Worm (Caenorhabditis elegans) whole organism, L3 larva: ENCODE results near the gene ugt-17.
A peak's percentile ranks its signal among the peaks of the same experiment; 100 is the strongest.

Experiments used
- R02D3.7 ChIP-seq: fragments of 150-350 bp; optimal IDR thresholded peaks from 2 replicates; lab custom pipeline; 2014; ENCODE audit warnings: missing biosample characterization, missing genetic modification characterization
- aly-2 ChIP-seq: fragments of 150-350 bp; optimal IDR thresholded peaks from 2 replicates; lab custom pipeline; 2014; ENCODE audit warnings: missing biosample characterization, missing genetic modification characterization
- ceh-16 ChIP-seq: sonication (generic microtip); optimal IDR thresholded peaks from 2 replicates; lab custom pipeline; 2017; ENCODE audit warnings: missing biosample characterization, missing genetic modification characterization
- ceh-28 ChIP-seq: fragments of 150-350 bp; optimal IDR thresholded peaks from 2 replicates; lab custom pipeline; 2014; ENCODE audit warnings: missing biosample characterization, missing genetic modification reagents, missing genetic modification characterization
- ceh-82 ChIP-seq: fragments of 150-350 bp; optimal IDR thresholded peaks from 2 replicates; lab custom pipeline; 2014; ENCODE audit warnings: missing biosample characterization, missing genetic modification characterization
- daf-12 ChIP-seq: fragments of 150-350 bp; optimal IDR thresholded peaks from 2 replicates; lab custom pipeline; 2014; ENCODE audit warnings: missing biosample characterization, missing genetic modification reagents, missing genetic modification characterization
- egl-27 ChIP-seq: sonication (generic microtip); optimal IDR thresholded peaks from 4 replicates; lab custom pipeline; 2017; ENCODE audit warnings: missing biosample characterization, missing genetic modification reagents, missing genetic modification characterization
- elt-1 ChIP-seq: fragments of 150-350 bp; optimal IDR thresholded peaks from 2 replicates; lab custom pipeline; 2014; ENCODE audit warnings: missing biosample characterization, missing genetic modification characterization
- elt-2 ChIP-seq: sonication (generic microtip); optimal IDR thresholded peaks from 2 replicates; lab custom pipeline; 2016; ENCODE audit warnings: missing genetic modification reagents, mild to moderate bottlenecking, missing genetic modification characterization, missing compliant biosample characterization
- elt-3 ChIP-seq, 3 experiments: fragments of 150-350 bp in 1 of 3; sonication (generic microtip) in 2 of 3; optimal IDR thresholded peaks; 2 replicates in 2 of 3; 4 replicates in 1 of 3; lab custom pipeline; 2014 to 2017; ENCODE audit warnings: missing biosample characterization in 3 of 3, missing genetic modification characterization in 3 of 3
- eor-1 ChIP-seq, 2 experiments: fragments of 150-350 bp; optimal IDR thresholded peaks; 2 replicates each; lab custom pipeline; 2014 to 2018; ENCODE audit warnings: missing biosample characterization in 2 of 2, missing genetic modification characterization in 2 of 2
- fkh-10 ChIP-seq: sonication (generic microtip); optimal IDR thresholded peaks from 2 replicates; lab custom pipeline; 2017; ENCODE audit warnings: missing biosample characterization, missing genetic modification reagents, missing genetic modification characterization
- fkh-2 ChIP-seq: fragments of 150-350 bp; optimal IDR thresholded peaks from 2 replicates; lab custom pipeline; 2014; ENCODE audit warnings: missing biosample characterization, missing genetic modification reagents, missing genetic modification characterization
- hmg-11 ChIP-seq: sonication (generic microtip); optimal IDR thresholded peaks from 2 replicates; lab custom pipeline; 2016; ENCODE audit warnings: missing genetic modification characterization, missing compliant biosample characterization
- jun-1 ChIP-seq: fragments of 150-350 bp; optimal IDR thresholded peaks from 2 replicates; lab custom pipeline; 2014; ENCODE audit warnings: missing biosample characterization, missing genetic modification reagents, missing genetic modification characterization
- lin-15B ChIP-seq: fragments of 150-350 bp; optimal IDR thresholded peaks from 2 replicates; lab custom pipeline; 2014; ENCODE audit warnings: missing biosample characterization, missing genetic modification characterization
- lin-39 ChIP-seq: fragments of 150-350 bp; optimal IDR thresholded peaks from 2 replicates; lab custom pipeline; 2018; ENCODE audit warnings: missing biosample characterization, missing genetic modification reagents, missing genetic modification characterization
- lsy-12 ChIP-seq: sonication (generic microtip); optimal IDR thresholded peaks from 2 replicates; lab custom pipeline; 2016; ENCODE audit warnings: mild to moderate bottlenecking, missing genetic modification characterization, missing compliant biosample characterization
- mdl-1 ChIP-seq: fragments of 150-350 bp; optimal IDR thresholded peaks from 2 replicates; lab custom pipeline; 2014; ENCODE audit warnings: missing biosample characterization, missing genetic modification characterization
- nfya-1 ChIP-seq: sonication (generic microtip); optimal IDR thresholded peaks from 2 replicates; lab custom pipeline; 2017; ENCODE audit warnings: missing genetic modification characterization, mild to moderate bottlenecking, missing compliant biosample characterization, antibody characterized with exemption, moderate library complexity; ENCODE audit not compliant: insufficient read depth
- nhr-237 ChIP-seq: fragments of 150-350 bp; optimal IDR thresholded peaks from 2 replicates; lab custom pipeline; 2014; ENCODE audit warnings: missing biosample characterization, missing genetic modification characterization
- nhr-25 ChIP-seq: sonication (generic microtip); optimal IDR thresholded peaks from 2 replicates; lab custom pipeline; 2017; ENCODE audit warnings: missing biosample characterization, missing genetic modification characterization
- nhr-28 ChIP-seq: fragments of 150-350 bp; optimal IDR thresholded peaks from 2 replicates; lab custom pipeline; 2014; ENCODE audit warnings: missing biosample characterization, missing genetic modification characterization
- nhr-43 ChIP-seq: sonication (generic microtip); optimal IDR thresholded peaks from 2 replicates; lab custom pipeline; 2016; ENCODE audit warnings: mild to moderate bottlenecking, missing genetic modification characterization, missing compliant biosample characterization; ENCODE audit not compliant: poor library complexity, severe bottlenecking
- nhr-67 ChIP-seq: fragments of 150-350 bp; optimal IDR thresholded peaks from 2 replicates; lab custom pipeline; 2014; ENCODE audit warnings: missing biosample characterization, missing genetic modification characterization
- nhr-76 ChIP-seq: fragments of 150-350 bp; sonication (generic microtip); optimal IDR thresholded peaks from 5 replicates; lab custom pipeline; 2014; ENCODE audit warnings: missing biosample characterization, missing genetic modification characterization
- nhr-77 ChIP-seq: fragments of 150-350 bp; optimal IDR thresholded peaks from 2 replicates; lab custom pipeline; 2014; ENCODE audit warnings: missing biosample characterization, missing genetic modification characterization
- pha-4 ChIP-seq: fragments of 150-350 bp; optimal IDR thresholded peaks from 2 replicates; lab custom pipeline; 2014; ENCODE audit warnings: missing biosample characterization, missing genetic modification reagents, missing genetic modification characterization
- pqm-1 ChIP-seq: fragments of 150-350 bp; optimal IDR thresholded peaks from 2 replicates; lab custom pipeline; 2017; ENCODE audit warnings: missing biosample characterization, missing genetic modification characterization, inconsistent platforms
- skn-1 ChIP-seq: fragments of 150-350 bp; optimal IDR thresholded peaks from 2 replicates; lab custom pipeline; 2014; ENCODE audit warnings: missing biosample characterization, missing genetic modification characterization
- tbx-2 ChIP-seq: sonication (generic microtip); optimal IDR thresholded peaks from 2 replicates; lab custom pipeline; 2016; ENCODE audit warnings: mild to moderate bottlenecking, missing genetic modification characterization, missing compliant biosample characterization
- unc-39 ChIP-seq: sonication (generic microtip); optimal IDR thresholded peaks from 4 replicates; lab custom pipeline; 2017; ENCODE audit warnings: missing biosample characterization, missing genetic modification characterization
- zag-1 ChIP-seq: fragments of 150-350 bp; optimal IDR thresholded peaks from 2 replicates; lab custom pipeline; 2014; ENCODE audit warnings: missing biosample characterization, missing genetic modification characterization
- ztf-11 ChIP-seq: fragments of 150-350 bp; optimal IDR thresholded peaks from 2 replicates; lab custom pipeline; 2014; ENCODE audit warnings: missing biosample characterization, missing genetic modification characterization

The ugt-17 gene

DNA sequence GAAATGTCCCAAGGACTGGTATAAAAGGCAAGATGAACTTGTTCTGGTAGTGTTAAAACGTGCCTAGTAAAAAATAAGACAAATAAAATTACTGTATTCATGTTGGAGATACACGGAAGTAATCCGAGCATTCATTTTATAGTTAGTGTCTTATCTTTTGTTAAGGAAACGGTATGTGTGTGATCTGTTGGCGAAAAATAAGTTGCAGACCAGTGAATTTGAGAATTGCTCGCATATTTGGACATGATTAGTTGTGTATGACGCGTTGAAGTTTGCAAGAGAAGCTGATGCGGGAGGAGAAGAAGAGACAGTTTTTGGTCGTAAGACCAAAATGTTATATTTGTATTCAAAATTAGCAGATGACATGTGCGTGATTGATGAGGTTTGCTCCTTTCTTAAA lies 2.8 kb downstream of the ugt-17 start, which contains the start of gene C08B6.14:
C08B6.14 (minus strand) TSS at position 101 of the 400 bp plus-strand sequence.
- TF ChIP-seq ceh-28 (tag; lab: Kevin White, UChicago) (no peak), fkh-2 (tag; lab: Kevin White, UChicago) (no peak), nfya-1 (tag; lab: Kevin White, UChicago) (no peak), elt-1 (tag; lab: Kevin White, UChicago) (no peak), fkh-10 (GFP tag; lab: Kevin White, UChicago) (no peak), ceh-82 (tag; lab: Kevin White, UChicago) (no peak), zag-1 (no peak), lin-15B (tag; lab: Kevin White, UChicago) (no peak), mdl-1 (tag; lab: Kevin White, UChicago) (no peak), nhr-67 (tag; lab: Kevin White, UChicago) (no peak), hmg-11 (no peak), jun-1 (tag; lab: Kevin White, UChicago) (no peak), daf-12 (tag; lab: Kevin White, UChicago) (no peak), eor-1 (tag; optimal IDR thresholded peaks at IDR 0.05; lab: Kevin White, UChicago) (no peak), unc-39 (tag; lab: Kevin White, UChicago) (no peak), tbx-2 (tag; lab: Kevin White, UChicago) (no peak), nhr-237 (no peak), ztf-11 (tag; lab: Kevin White, UChicago) (no peak), nhr-76 (no peak), nhr-28 (tag; lab: Kevin White, UChicago) (no peak)

DNA sequence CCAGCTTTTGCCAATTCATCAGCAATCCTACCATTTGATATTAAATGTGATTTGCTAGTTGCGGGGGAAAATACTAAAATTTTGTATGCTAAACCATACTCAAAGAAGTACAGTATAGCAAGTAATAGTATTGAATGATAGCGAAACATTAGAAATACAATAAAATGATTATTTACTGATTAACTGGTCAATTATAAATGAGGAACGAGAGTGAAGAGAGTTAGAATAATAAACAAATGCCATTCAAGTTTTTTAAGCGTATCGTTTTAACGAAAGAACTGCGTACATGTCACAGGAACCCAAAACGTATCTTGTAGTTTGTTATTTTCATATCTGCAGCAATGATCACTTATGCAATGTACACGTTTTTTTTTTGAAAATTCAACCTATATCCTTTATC lies 6.3 kb downstream of the ugt-17 start, which contains the start of gene ugt-47:
ugt-47 (minus strand) TSS at position 169 of the 400 bp plus-strand sequence.
- TF ChIP-seq nhr-67 (tag; lab: Kevin White, UChicago): no peak
- TF ChIP-seq elt-2 (tag; lab: Kevin White, UChicago): peak; percentile 61

- TF ChIP-seq skn-1 (no peak), nhr-77 (tag; lab: Kevin White, UChicago) (no peak), pha-4 (tag; lab: Kevin White, UChicago) (peak; percentile 12), lin-39 (tag; lab: Kevin White, UChicago) (no peak), jun-1 (tag; lab: Kevin White, UChicago) (no peak), egl-27 (no peak), elt-2 (tag; lab: Kevin White, UChicago) (peak; percentile 92), lsy-12 (tag; lab: Kevin White, UChicago) (no peak), nfya-1 (tag; lab: Kevin White, UChicago) (peak; percentile 62), pqm-1 (tag; lab: Kevin White, UChicago) (peak; percentile 60)
These were observed 7.8 kb downstream of the ugt-17 start for ce11 chrV:10096932-10097331.

DNA sequence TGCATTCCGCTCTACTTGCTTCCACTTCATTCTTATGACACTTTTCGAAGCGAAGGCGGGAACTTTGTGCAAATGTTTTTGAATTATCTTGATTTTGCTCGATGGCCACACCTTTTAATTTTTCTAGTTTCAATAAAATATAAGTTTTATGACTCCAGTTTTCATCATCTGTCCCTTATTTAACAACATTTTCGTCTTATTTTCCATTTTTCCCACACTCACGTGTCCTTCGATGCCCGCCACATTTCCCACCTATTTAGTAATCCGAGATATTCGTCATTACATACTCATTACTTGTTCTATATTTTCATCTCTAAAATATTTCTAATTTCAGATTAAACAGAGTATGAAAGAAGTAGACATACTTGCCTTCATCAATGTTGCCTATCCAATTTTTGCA lies 10.4 kb downstream of the ugt-17 start, which contains the start of gene srd-49:
srd-49 (plus strand) TSS at position 301 of the 400 bp plus-strand sequence.
- TF ChIP-seq aly-2 (tag; lab: Kevin White, UChicago): no peak
- no peak for TF ChIP-seq elt-2 (tag; lab: Kevin White, UChicago)
- TF ChIP-seq R02D3.7 (tag; lab: Kevin White, UChicago): no peak
- TF ChIP-seq ztf-11 (tag; lab: Kevin White, UChicago): no peak
- TF ChIP-seq fkh-10 (GFP tag; lab: Kevin White, UChicago): no peak
- no peak for TF ChIP-seq nhr-43 (tag; lab: Kevin White, UChicago)
- no peak for TF ChIP-seq mdl-1 (tag; lab: Kevin White, UChicago)
- TF ChIP-seq nhr-25: no peak
- TF ChIP-seq, all 47 proteins: peak for 0

ce11 chrV:10091152-10091551 lies 13.6 kb downstream of the ugt-17 start, which contains the start of gene R04B5.11:
Gene R04B5.11, minus strand, starts transcription at chrV:10091252.
- TF ChIP-seq lsy-12 (tag; lab: Kevin White, UChicago) (no peak), egl-27 (no peak)
- TF ChIP-seq, all 47 proteins: peak for 0

- no peak for TF ChIP-seq ceh-28 (tag; lab: Kevin White, UChicago)
- TF ChIP-seq lin-15B (tag; lab: Kevin White, UChicago): no peak
- no peak for TF ChIP-seq nhr-237
- TF ChIP-seq ceh-16 (tag; lab: Kevin White, UChicago): no peak
- no peak for TF ChIP-seq nhr-25
- TF ChIP-seq pha-4 (tag; lab: Kevin White, UChicago): no peak
- no peak for TF ChIP-seq mdl-1 (tag; lab: Kevin White, UChicago)
- TF ChIP-seq fkh-2 (tag; lab: Kevin White, UChicago): no peak
- TF ChIP-seq zag-1: no peak
- no peak for TF ChIP-seq elt-3 (tag; optimal IDR thresholded peaks at IDR 0.05; lab: Kevin White, UChicago)
- no peak for TF ChIP-seq elt-2 (tag; lab: Kevin White, UChicago)
- no peak for TF ChIP-seq daf-12 (tag; lab: Kevin White, UChicago)
- no peak for TF ChIP-seq nhr-77 (tag; lab: Kevin White, UChicago)
- no peak for TF ChIP-seq hmg-11
- no peak for TF ChIP-seq nhr-43 (tag; lab: Kevin White, UChicago)
- TF ChIP-seq unc-39 (tag; lab: Kevin White, UChicago): no peak
These were observed 14.3 kb downstream of the ugt-17 start, which contains the start of gene R04B5.7 for ce11 chrV:10090461-10090860. Gene R04B5.7, minus strand, starts transcription at chrV:10090561.
